Fruit fly (Drosophila melanogaster) whole organism, wandering third instar larva: ENCODE data around the gene CG17752.

Experiments used
- Abd-B ChIP-seq: fragments of >200 bp; optimal IDR thresholded peaks from 2 replicates; lab custom pipeline; 2017; ENCODE audit warnings: missing biosample characterization, missing genetic modification characterization
- CG32264 ChIP-seq: fragments of 200-800 bp; sonication (Bioruptor generic); optimal IDR thresholded peaks from 2 replicates; lab custom pipeline; 2016; ENCODE audit warnings: missing biosample characterization, missing genetic modification characterization
- CG9705 ChIP-seq: fragments of 200-800 bp; sonication (Bioruptor generic); optimal IDR thresholded peaks from 2 replicates; lab custom pipeline; 2018; ENCODE audit warnings: missing biosample characterization, mild to moderate bottlenecking, missing genetic modification characterization
- CrebA ChIP-seq: fragments of 200-800 bp; sonication (Bioruptor generic); optimal IDR thresholded peaks from 2 replicates; lab custom pipeline; 2016; ENCODE audit warnings: missing biosample characterization, mild to moderate bottlenecking, missing genetic modification characterization, borderline replicate concordance
- Dfd ChIP-seq: fragments of >200 bp; optimal IDR thresholded peaks from 2 replicates; lab custom pipeline; 2017; ENCODE audit warnings: missing biosample characterization, missing genetic modification characterization
- Dif ChIP-seq: fragments of 200-275, 200-300 bp; sonication (Bioruptor generic); optimal IDR thresholded peaks from 2 replicates; lab custom pipeline; 2018; ENCODE audit warnings: missing biosample characterization, missing genetic modification characterization; ENCODE audit not compliant: partially characterized antibody
- GATAd ChIP-seq: sonication (Bioruptor generic); optimal IDR thresholded peaks from 2 replicates; lab custom pipeline; 2016; ENCODE audit warnings: missing biosample characterization, missing genetic modification characterization
- HLH106 ChIP-seq: fragments of 200-800 bp; optimal IDR thresholded peaks from 3 replicates; lab custom pipeline; 2019; ENCODE audit warnings: missing biosample characterization, mild to moderate bottlenecking, missing genetic modification characterization, moderate library complexity
- Hnf4 ChIP-seq: fragments of 200-800 bp; sonication (Bioruptor generic); optimal IDR thresholded peaks from 2 replicates; lab custom pipeline; 2016; ENCODE audit warnings: missing biosample characterization, mild to moderate bottlenecking, missing genetic modification characterization
- Hr78 ChIP-seq: fragments of >200 bp; optimal IDR thresholded peaks from 2 replicates; lab custom pipeline; 2017; ENCODE audit warnings: missing biosample characterization, missing genetic modification characterization
- Hr83 ChIP-seq: fragments of 200-300 bp; sonication (Bioruptor generic); optimal IDR thresholded peaks from 2 replicates; lab custom pipeline; 2016; ENCODE audit warnings: missing biosample characterization, mild to moderate bottlenecking, missing genetic modification characterization, moderate library complexity; ENCODE audit not compliant: poor library complexity, severe bottlenecking
- Jra ChIP-seq: sonication (Bioruptor generic); optimal IDR thresholded peaks from 2 replicates; lab custom pipeline; 2016; ENCODE audit warnings: missing biosample characterization, missing genetic modification characterization
- Mio ChIP-seq: sonication (Bioruptor generic); optimal IDR thresholded peaks from 2 replicates; lab custom pipeline; 2016; ENCODE audit warnings: missing biosample characterization, missing genetic modification characterization
- Myc ChIP-seq: fragments of >200 bp; optimal IDR thresholded peaks from 2 replicates; lab custom pipeline; 2017
- N ChIP-seq: fragments of >200 bp; optimal IDR thresholded peaks from 2 replicates; lab custom pipeline; 2018; ENCODE audit warnings: missing biosample characterization, missing external identifiers, missing genetic modification characterization
- OdsH ChIP-seq: fragments of 200-800 bp; sonication (Bioruptor generic); optimal IDR thresholded peaks from 2 replicates; lab custom pipeline; 2016; ENCODE audit warnings: missing biosample characterization, mild to moderate bottlenecking, missing genetic modification characterization
- Rel ChIP-seq, 2 experiments: fragments of 200-800 bp; sonication (Bioruptor generic) in 1 of 2; optimal IDR thresholded peaks; 2 replicates in 1 of 2; 3 replicates in 1 of 2; lab custom pipeline; 2016 to 2019; ENCODE audit warnings: mild to moderate bottlenecking in 2 of 2, missing biosample characterization in 2 of 2, missing genetic modification characterization in 2 of 2, moderate library complexity in 1 of 2
- Sp1 ChIP-seq: fragments of 200-800 bp; sonication (Bioruptor generic); optimal IDR thresholded peaks from 3 replicates; lab custom pipeline; 2019; ENCODE audit warnings: missing biosample characterization, mild to moderate bottlenecking, missing genetic modification characterization, moderate library complexity
- Vsx2 ChIP-seq: fragments of 200-300, 225-300 bp; sonication (Bioruptor generic); optimal IDR thresholded peaks from 2 replicates; lab custom pipeline; 2018; ENCODE audit warnings: missing biosample characterization, missing genetic modification characterization; ENCODE audit not compliant: partially characterized antibody
- br ChIP-seq: fragments of 200-800 bp; sonication (Bioruptor generic); optimal IDR thresholded peaks from 2 replicates; lab custom pipeline; 2016; ENCODE audit warnings: missing biosample characterization, missing genetic modification characterization
- brk ChIP-seq: fragments of 200-800 bp; sonication (Bioruptor generic); optimal IDR thresholded peaks from 2 replicates; lab custom pipeline; 2016; ENCODE audit warnings: missing biosample characterization, mild to moderate bottlenecking, missing genetic modification characterization
- dl ChIP-seq, 2 experiments: fragments of 175-275, 200-275 bp in 1 of 2; fragments of 200-275 bp in 1 of 2; sonication (Bioruptor generic); optimal IDR thresholded peaks; lab custom pipeline; 2018; ENCODE audit warnings: mild to moderate bottlenecking in 2 of 2, missing biosample characterization in 2 of 2, missing genetic modification characterization in 2 of 2, moderate library complexity in 2 of 2; ENCODE audit not compliant: partially characterized antibody in 2 of 2, insufficient read depth in 1 of 2
- dmrt93B ChIP-seq: fragments of 200-800 bp; sonication (Bioruptor generic); optimal IDR thresholded peaks from 2 replicates; lab custom pipeline; 2018; ENCODE audit warnings: missing biosample characterization, mild to moderate bottlenecking, missing genetic modification characterization
- dsf ChIP-seq: sonication (Bioruptor generic); optimal IDR thresholded peaks from 2 replicates; lab custom pipeline; 2016; ENCODE audit warnings: missing biosample characterization, missing genetic modification characterization, borderline replicate concordance
- ey ChIP-seq: fragments of 200-800 bp; sonication (Bioruptor generic); optimal IDR thresholded peaks from 2 replicates; lab custom pipeline; 2016; ENCODE audit warnings: missing biosample characterization, missing genetic modification characterization
- foxo ChIP-seq, 2 experiments: fragments of 200-800 bp; sonication (Bioruptor generic); optimal IDR thresholded peaks; 2 replicates in 1 of 2; 3 replicates in 1 of 2; lab custom pipeline; 2016 to 2017; ENCODE audit warnings: missing biosample characterization in 2 of 2, missing genetic modification characterization in 2 of 2
- fru ChIP-seq: fragments of 200-800 bp; sonication (Bioruptor generic); optimal IDR thresholded peaks from 3 replicates; lab custom pipeline; 2016; ENCODE audit warnings: missing biosample characterization, mild to moderate bottlenecking, missing genetic modification characterization
- h ChIP-seq: fragments of 200-800 bp; sonication (Bioruptor generic); optimal IDR thresholded peaks from 3 replicates; lab custom pipeline; 2016; ENCODE audit warnings: missing biosample characterization, mild to moderate bottlenecking, missing genetic modification characterization
- jim ChIP-seq: fragments of 175-275, 200-325 bp; sonication (Bioruptor generic); optimal IDR thresholded peaks from 2 replicates; lab custom pipeline; 2016; ENCODE audit warnings: missing biosample characterization, mild to moderate bottlenecking, missing genetic modification characterization
- lola ChIP-seq: fragments of >200 bp; optimal IDR thresholded peaks from 2 replicates; lab custom pipeline; 2017; ENCODE audit warnings: missing biosample characterization, missing genetic modification characterization
- pan ChIP-seq: fragments of >200 bp; optimal IDR thresholded peaks from 2 replicates; lab custom pipeline; 2017
- psq ChIP-seq: fragments of 200-800 bp; sonication (Bioruptor generic); optimal IDR thresholded peaks from 3 replicates; lab custom pipeline; 2017; ENCODE audit warnings: missing biosample characterization, mild to moderate bottlenecking, missing genetic modification characterization, moderate library complexity
- rgr ChIP-seq: fragments of 200-800 bp; sonication (Bioruptor generic); optimal IDR thresholded peaks from 3 replicates; lab custom pipeline; 2016; ENCODE audit warnings: missing biosample characterization, mild to moderate bottlenecking, missing genetic modification characterization
- sage ChIP-seq: fragments of 200-800 bp; sonication (Bioruptor generic); optimal IDR thresholded peaks from 2 replicates; lab custom pipeline; 2016; ENCODE audit warnings: missing biosample characterization, mild to moderate bottlenecking, missing genetic modification characterization
- sv ChIP-seq: fragments of 200-800 bp; sonication (Bioruptor generic); optimal IDR thresholded peaks from 3 replicates; lab custom pipeline; 2016; ENCODE audit warnings: missing biosample characterization, missing genetic modification characterization
- tai ChIP-seq: sonication (Bioruptor generic); optimal IDR thresholded peaks from 2 replicates; lab custom pipeline; 2016; ENCODE audit warnings: missing biosample characterization, missing genetic modification characterization
- usp ChIP-seq: fragments of >200 bp; optimal IDR thresholded peaks from 2 replicates; lab custom pipeline; 2017; ENCODE audit warnings: missing biosample characterization, missing genetic modification characterization
- woc ChIP-seq: sonication (Bioruptor generic); optimal IDR thresholded peaks from 2 replicates; lab custom pipeline; 2016; ENCODE audit warnings: missing biosample characterization, mild to moderate bottlenecking, missing genetic modification characterization

The CG17752 gene

dm6 chr3R:19638004-19638403, 28.0 kb downstream of the CG17752 start:
- TF ChIP-seq Mio (GFP tag; lab: Kevin White, UChicago) (no peak), psq (GFP tag; lab: Kevin White, UChicago) (no peak), OdsH (no peak), Jra (GFP tag; lab: Kevin White, UChicago) (no peak), fru (GFP tag; lab: Kevin White, UChicago) (no peak), br (GFP tag; lab: Kevin White, UChicago) (no peak), Vsx2 (GFP tag; lab: Kevin White, UChicago) (no peak), sv (GFP tag; lab: Kevin White, UChicago) (no peak), sage (GFP tag; lab: Kevin White, UChicago) (no peak), woc (GFP tag; lab: Kevin White, UChicago) (no peak), dmrt93B (GFP tag; lab: Kevin White, UChicago) (no peak)

dm6 chr3R:19641058-19641457, 31.0 kb downstream of the CG17752 start:
- TF ChIP-seq OdsH (no peak), dl (GFP tag; optimal IDR thresholded peaks at IDR 0.05; lab: Kevin White, UChicago; ENCODE audit: insufficient read depth in 1 of 2, partially characterized antibody in 2 of 2) (peak; percentile 54 to 55), Abd-B (GFP tag; lab: Kevin White, UChicago) (no peak), Jra (GFP tag; lab: Kevin White, UChicago) (no peak), woc (GFP tag; lab: Kevin White, UChicago) (no peak), usp (GFP tag; lab: Kevin White, UChicago) (no peak), Dif (GFP tag; lab: Kevin White, UChicago) (peak; percentile 12), Mio (GFP tag; lab: Kevin White, UChicago) (no peak), Vsx2 (GFP tag; lab: Kevin White, UChicago) (no peak), jim (no peak), dmrt93B (GFP tag; lab: Kevin White, UChicago) (no peak), Rel (GFP tag; optimal IDR thresholded peaks at IDR 0.05; lab: Kevin White, UChicago) (no peak), Rel (tag; optimal IDR thresholded peaks at IDR 0.05; lab: Kevin White, UChicago) (peak; percentile 93), psq (GFP tag; lab: Kevin White, UChicago) (no peak), GATAd (no peak), lola (no peak), br (GFP tag; lab: Kevin White, UChicago) (peak; percentile 30)

dm6 chr3R:19641498-19642065, 31.6 kb downstream of the CG17752 start:
- TF ChIP-seq sage (GFP tag; lab: Kevin White, UChicago) (peak; percentile 16), Sp1 (GFP tag; lab: Kevin White, UChicago) (peak; percentile 88), Hr78 (GFP tag; lab: Kevin White, UChicago) (no peak), Mio (GFP tag; lab: Kevin White, UChicago) (no peak), brk (GFP tag; lab: Kevin White, UChicago) (peak; percentile 76), Myc (lab: Kevin White, UChicago) (no peak), ey (GFP tag; lab: Kevin White, UChicago) (peak; percentile 54), sv (GFP tag; lab: Kevin White, UChicago) (peak; percentile 13), Dif (GFP tag; lab: Kevin White, UChicago) (no peak), usp (GFP tag; lab: Kevin White, UChicago) (no peak), dmrt93B (GFP tag; lab: Kevin White, UChicago) (peak; percentile 18), jim (no peak), Dfd (GFP tag; lab: Kevin White, UChicago) (no peak), CG32264 (GFP tag; lab: Kevin White, UChicago) (peak; percentile 57), tai (GFP tag; lab: Kevin White, UChicago) (no peak), lola (no peak), Jra (GFP tag; lab: Kevin White, UChicago) (peak; percentile 44), h (GFP tag; lab: Kevin White, UChicago) (peak; percentile 89), N (GFP tag; lab: Kevin White, UChicago) (no peak), CrebA (GFP tag; lab: Kevin White, UChicago) (no peak), HLH106 (tag; lab: Kevin White, UChicago) (peak; percentile 83), Hnf4 (GFP tag; lab: Kevin White, UChicago) (peak; percentile 64), GATAd (no peak), Rel (GFP tag; optimal IDR thresholded peaks at IDR 0.05; lab: Kevin White, UChicago) (peak; percentile 24), Rel (tag; optimal IDR thresholded peaks at IDR 0.05; lab: Kevin White, UChicago) (no peak), OdsH (peak; percentile 82), fru (GFP tag; lab: Kevin White, UChicago) (peak; percentile 76), Abd-B (GFP tag; lab: Kevin White, UChicago) (no peak), dl (GFP tag; optimal IDR thresholded peaks at IDR 0.05; lab: Kevin White, UChicago; ENCODE audit: insufficient read depth in 1 of 2, partially characterized antibody in 2 of 2) (no peak), psq (GFP tag; lab: Kevin White, UChicago) (peak; percentile 66), br (GFP tag; lab: Kevin White, UChicago) (peak; percentile 65), Vsx2 (GFP tag; lab: Kevin White, UChicago) (no peak), Hr83 (peak; percentile 56), woc (GFP tag; lab: Kevin White, UChicago) (peak; percentile 12), pan (lab: Kevin White, UChicago) (no peak), CG9705 (GFP tag; lab: Kevin White, UChicago) (peak; percentile 25), foxo (GFP tag; optimal IDR thresholded peaks at IDR 0.05; lab: Kevin White, UChicago) (peak in 1 of 2 experiments; percentile 79), dsf (GFP tag; lab: Kevin White, UChicago) (peak; percentile 30), rgr (GFP tag; lab: Kevin White, UChicago) (peak; percentile 86)
- TF ChIP-seq, all 38 proteins: peak for 22
